Fruit fly (Drosophila melanogaster): ENCODE measurements around the gene CG9500.

dm6 chr2L:6323536-6324385 is 34.4 kb downstream of the CG9500 start, which contains the start of gene PDZ-GEF:
- no peak for TF ChIP-seq OdsH (GFP tag; optimal IDR thresholded peaks at IDR 0.05)
- no peak for TF ChIP-seq CG32264 (GFP tag; optimal IDR thresholded peaks at IDR 0.05)
- TF ChIP-seq sv (GFP tag; optimal IDR thresholded peaks at IDR 0.05), result peak; percentile 37
- peak; percentile 28 for TF ChIP-seq fru (GFP tag; optimal IDR thresholded peaks at IDR 0.05)
- no peak for TF ChIP-seq Dif (GFP tag; optimal IDR thresholded peaks at IDR 0.05; ENCODE audit: partially characterized antibody)
- peak; percentile 63 for TF ChIP-seq lola (GFP tag; optimal IDR thresholded peaks at IDR 0.05)
- TF ChIP-seq Sp1 (GFP tag; optimal IDR thresholded peaks at IDR 0.05), result no peak
- TF ChIP-seq h (GFP tag; optimal IDR thresholded peaks at IDR 0.05), result peak; percentile 11
- TF ChIP-seq dl (GFP tag; optimal IDR thresholded peaks at IDR 0.05; ENCODE audit: insufficient read depth in 1 of 2, partially characterized antibody in 2 of 2), result no peak
- peak; percentile 62 for TF ChIP-seq Myc (optimal IDR thresholded peaks at IDR 0.05)
- TF ChIP-seq Hr83 (GFP tag; optimal IDR thresholded peaks at IDR 0.05; ENCODE audit: poor library complexity, severe bottlenecking), result peak; percentile 44
- no peak for TF ChIP-seq tai (GFP tag; optimal IDR thresholded peaks at IDR 0.05)
